Worm (Caenorhabditis elegans) whole organism, young adult: ENCODE measurements around the gene dnj-15.

ENCODE experiments used
- B0019.2 ChIP-seq: fragments of 200-800 bp; sonication (Bioruptor generic); conservative IDR thresholded peaks from 2 replicates; pipeline ENCODE4 v1.3.6; 2022; ENCODE audit warnings: missing genetic modification reagents, missing genetic modification characterization, missing compliant biosample characterization
- B0035.1 ChIP-seq: sonication (generic microtip); optimal IDR thresholded peaks from 2 replicates; lab custom pipeline; 2016; ENCODE audit warnings: missing genetic modification characterization, mild to moderate bottlenecking, missing compliant biosample characterization, missing genotype, missing genetic modification reagents
- B0261.1 ChIP-seq: sonication (generic microtip); optimal IDR thresholded peaks from 2 replicates; lab custom pipeline; 2016; ENCODE audit warnings: mild to moderate bottlenecking, missing genetic modification characterization, moderate library complexity, missing compliant biosample characterization
- D2030.7 ChIP-seq: fragments of 200-800 bp; sonication (Bioruptor generic); IDR thresholded peaks from 2 replicates; pipeline ENCODE4 v1.3.6; 2022; ENCODE audit warnings: missing genetic modification reagents, missing genetic modification characterization, missing compliant biosample characterization
- F33H1.4 ChIP-seq: fragments of 200-800 bp; sonication (Bioruptor generic); IDR thresholded peaks from 2 replicates; pipeline ENCODE4 v1.3.6; 2022; ENCODE audit warnings: missing genetic modification reagents, missing genetic modification characterization, missing compliant biosample characterization
- F49E8.2 ChIP-seq: sonication (generic microtip); optimal IDR thresholded peaks from 3 replicates; lab custom pipeline; 2017; ENCODE audit warnings: missing genetic modification characterization, mild to moderate bottlenecking, missing compliant biosample characterization, antibody characterized with exemption, moderate library complexity; ENCODE audit not compliant: insufficient read depth
- F55B11.4 ChIP-seq: sonication (generic microtip); optimal IDR thresholded peaks from 2 replicates; lab custom pipeline; 2016; ENCODE audit warnings: missing compliant biosample characterization, missing genetic modification characterization, borderline replicate concordance; ENCODE audit not compliant: insufficient read depth
- F57C9.4 ChIP-seq: sonication (generic microtip); optimal IDR thresholded peaks from 2 replicates; lab custom pipeline; 2017; ENCODE audit warnings: mild to moderate bottlenecking, missing genetic modification characterization, missing compliant biosample characterization
- Y53F4B.3 ChIP-seq: fragments of 200-800 bp; sonication (Bioruptor generic); IDR thresholded peaks from 2 replicates; pipeline ENCODE4 v1.3.6; 2022; ENCODE audit warnings: missing genetic modification reagents, missing genetic modification characterization, missing compliant biosample characterization
- Y67H2A.10 ChIP-seq: fragments of 200-800 bp; sonication (Bioruptor generic); conservative IDR thresholded peaks from 2 replicates; pipeline ENCODE4 v1.3.6; 2022; ENCODE audit warnings: missing genetic modification reagents, missing genetic modification characterization, missing compliant biosample characterization
- Y95B8A.8 ChIP-seq: fragments of 200-800 bp; sonication (Bioruptor generic); IDR thresholded peaks from 2 replicates; pipeline ENCODE4 v1.3.6; 2022; ENCODE audit warnings: missing genetic modification reagents, missing genetic modification characterization, missing compliant biosample characterization
- ama-1 ChIP-seq, 3 experiments: fragments of 150-350 bp in 1 of 3; sonication (generic microtip) in 2 of 3; optimal IDR thresholded peaks; 2 replicates each; lab custom pipeline; 2014 to 2018; ENCODE audit warnings: missing biosample characterization in 2 of 3, missing genetic modification characterization in 2 of 3, missing genetic modification reagents in 2 of 3
- atf-7 ChIP-seq: sonication (generic microtip); optimal IDR thresholded peaks from 2 replicates; lab custom pipeline; 2017; ENCODE audit warnings: mild to moderate bottlenecking, missing genetic modification characterization, missing compliant biosample characterization
- athp-1 ChIP-seq: sonication (generic microtip); optimal IDR thresholded peaks from 2 replicates; lab custom pipeline; 2017; ENCODE audit warnings: mild to moderate bottlenecking, missing genetic modification characterization, missing compliant biosample characterization
- attf-3 ChIP-seq: fragments of 200-800 bp; sonication (Bioruptor generic); conservative IDR thresholded peaks from 2 replicates; pipeline ENCODE4 v1.3.6; 2022; ENCODE audit warnings: missing genetic modification reagents, missing genetic modification characterization, missing compliant biosample characterization
- bed-2 ChIP-seq: fragments of 200-800 bp; sonication (Bioruptor generic); IDR thresholded peaks from 2 replicates; pipeline ENCODE4 v1.3.6; 2022; ENCODE audit warnings: missing genetic modification reagents, missing genetic modification characterization, missing compliant biosample characterization
- ceh-100 ChIP-seq: fragments of 200-800 bp; sonication (Bioruptor generic); IDR thresholded peaks from 2 replicates; pipeline ENCODE4 v1.3.6; 2022; ENCODE audit warnings: missing genetic modification reagents, missing genetic modification characterization, missing compliant biosample characterization
- ceh-79 ChIP-seq: sonication (generic microtip); optimal IDR thresholded peaks from 2 replicates; lab custom pipeline; 2017; ENCODE audit warnings: mild to moderate bottlenecking, missing genetic modification characterization, missing compliant biosample characterization
- ceh-91 ChIP-seq: fragments of 200-800 bp; sonication (Bioruptor generic); IDR thresholded peaks from 2 replicates; pipeline ENCODE4 v1.3.6; 2022; ENCODE audit warnings: missing genetic modification reagents, missing genetic modification characterization, missing compliant biosample characterization
- dpff-1 ChIP-seq: sonication (generic microtip); optimal IDR thresholded peaks from 2 replicates; lab custom pipeline; 2017; ENCODE audit warnings: mild to moderate bottlenecking, missing genetic modification characterization, missing compliant biosample characterization
- dpl-1 ChIP-seq: fragments of 150-350 bp; optimal IDR thresholded peaks from 2 replicates; lab custom pipeline; 2014; ENCODE audit warnings: missing biosample characterization, missing genetic modification reagents, missing genetic modification characterization
- egl-18 ChIP-seq: fragments of 200-800 bp; sonication (Bioruptor generic); IDR thresholded peaks from 2 replicates; pipeline ENCODE4 v1.3.6; 2022; ENCODE audit warnings: missing genetic modification reagents, missing genetic modification characterization, missing compliant biosample characterization
- egl-44 ChIP-seq: fragments of 200-800 bp; sonication (Bioruptor generic); IDR thresholded peaks from 2 replicates; pipeline ENCODE4 v1.3.6; 2022; ENCODE audit warnings: missing genetic modification reagents, missing genetic modification characterization, missing compliant biosample characterization
- ekl-4 ChIP-seq: fragments of 200-800 bp; sonication (Bioruptor generic); IDR thresholded peaks from 2 replicates; pipeline ENCODE4 v1.3.6; 2022; ENCODE audit warnings: missing genetic modification reagents, missing genetic modification characterization, missing compliant biosample characterization
- ets-4 ChIP-seq: fragments of 200-800 bp; sonication (Bioruptor generic); optimal IDR thresholded peaks from 2 replicates; lab custom pipeline; 2018; ENCODE audit warnings: mild to moderate bottlenecking, missing genetic modification characterization, missing compliant biosample characterization
- fkh-3 ChIP-seq: sonication (generic microtip); optimal IDR thresholded peaks from 2 replicates; lab custom pipeline; 2016; ENCODE audit warnings: mild to moderate bottlenecking, missing genetic modification characterization, missing compliant biosample characterization
- gei-17 ChIP-seq: fragments of 200-800 bp; sonication (Bioruptor generic); optimal IDR thresholded peaks from 2 replicates; lab custom pipeline; 2018; ENCODE audit warnings: mild to moderate bottlenecking, missing genetic modification characterization, missing compliant biosample characterization
- him-1 ChIP-seq: sonication (generic microtip); optimal IDR thresholded peaks from 2 replicates; lab custom pipeline; 2016; ENCODE audit warnings: missing genotype, missing genetic modification reagents, missing genetic modification characterization, missing compliant biosample characterization
- hlh-12 ChIP-seq: sonication (generic microtip); optimal IDR thresholded peaks from 2 replicates; lab custom pipeline; 2016; ENCODE audit warnings: missing genetic modification characterization, missing compliant biosample characterization
- lin-35 ChIP-seq, 3 experiments: fragments of 150-350 bp in 2 of 3; sonication (generic microtip) in 1 of 3; optimal IDR thresholded peaks; 2 replicates each; lab custom pipeline; 2014 to 2018; ENCODE audit warnings: missing biosample characterization in 3 of 3, missing genetic modification characterization in 3 of 3, missing genetic modification reagents in 3 of 3
- lin-40 ChIP-seq: sonication (generic microtip); optimal IDR thresholded peaks from 2 replicates; lab custom pipeline; 2016; ENCODE audit warnings: missing genetic modification characterization, mild to moderate bottlenecking, missing compliant biosample characterization, missing genotype, missing genetic modification reagents
- lin-54 ChIP-seq: fragments of 200-800 bp; sonication (Bioruptor generic); optimal IDR thresholded peaks from 2 replicates; lab custom pipeline; 2018; ENCODE audit warnings: mild to moderate bottlenecking, missing genetic modification characterization, missing compliant biosample characterization
- lir-1 ChIP-seq: fragments of 200-800 bp; sonication (Bioruptor generic); conservative IDR thresholded peaks from 2 replicates; pipeline ENCODE4 v1.3.6; 2022; ENCODE audit warnings: missing genetic modification reagents, missing genetic modification characterization, missing compliant biosample characterization
- mcd-1 ChIP-seq: fragments of 200-800 bp; sonication (Bioruptor generic); IDR thresholded peaks from 2 replicates; pipeline ENCODE4 v1.3.6; 2022; ENCODE audit warnings: missing genetic modification reagents, missing genetic modification characterization, missing compliant biosample characterization
- mes-4 ChIP-seq: sonication (generic microtip); optimal IDR thresholded peaks from 2 replicates; lab custom pipeline; 2016; ENCODE audit warnings: missing genotype, missing genetic modification characterization, missing compliant biosample characterization
- nhr-179 ChIP-seq: sonication (generic microtip); optimal IDR thresholded peaks from 2 replicates; lab custom pipeline; 2016; ENCODE audit warnings: mild to moderate bottlenecking, missing genetic modification characterization, missing compliant biosample characterization
- nhr-80 ChIP-seq: sonication (generic microtip); optimal IDR thresholded peaks from 2 replicates; lab custom pipeline; 2016; ENCODE audit warnings: missing genetic modification characterization, missing compliant biosample characterization
- nhr-90 ChIP-seq: sonication (generic microtip); optimal IDR thresholded peaks from 2 replicates; lab custom pipeline; 2016; ENCODE audit warnings: missing genotype, mild to moderate bottlenecking, missing genetic modification characterization, missing compliant biosample characterization
- pbrm-1 ChIP-seq: fragments of 200-800 bp; sonication (Bioruptor generic); IDR thresholded peaks from 2 replicates; pipeline ENCODE4 v1.3.6; 2022; ENCODE audit warnings: missing genetic modification reagents, missing genetic modification characterization, missing compliant biosample characterization
- pha-4 ChIP-seq: fragments of 150-350 bp; sonication (generic microtip); optimal IDR thresholded peaks from 2 replicates; lab custom pipeline; 2014; ENCODE audit warnings: missing biosample characterization, missing genetic modification reagents, missing genetic modification characterization
- rpc-1 ChIP-seq, 2 experiments: fragments of 150-350 bp in 1 of 2; sonication (generic microtip) in 1 of 2; optimal IDR thresholded peaks; 2 replicates each; lab custom pipeline; 2014 to 2018; ENCODE audit warnings: missing biosample characterization in 1 of 2, missing genetic modification characterization in 1 of 2, missing genetic modification reagents in 1 of 2, missing genotype in 1 of 2
- sdz-38 ChIP-seq: sonication (generic microtip); optimal IDR thresholded peaks from 2 replicates; lab custom pipeline; 2016; ENCODE audit warnings: missing genotype, missing genetic modification characterization, missing compliant biosample characterization
- snpc-1.1 ChIP-seq: sonication (generic microtip); optimal IDR thresholded peaks from 2 replicates; lab custom pipeline; 2017; ENCODE audit warnings: missing genetic modification characterization, mild to moderate bottlenecking, missing compliant biosample characterization, antibody characterized with exemption, moderate library complexity, missing genotype, missing genetic modification reagents; ENCODE audit not compliant: insufficient read depth
- snpc-4 ChIP-seq, 5 experiments: fragments of 150-350 bp in 1 of 5; sonication (generic microtip) in 4 of 5; optimal IDR thresholded peaks; 2 replicates each; lab custom pipeline; 2014 to 2018; ENCODE audit warnings: missing genetic modification characterization in 5 of 5, missing biosample characterization in 3 of 5, antibody characterized with exemption in 2 of 5, mild to moderate bottlenecking in 2 of 5, missing compliant biosample characterization in 2 of 5, missing genotype in 2 of 5, moderate library complexity in 2 of 5, missing genetic modification reagents in 1 of 5
- unc-62 ChIP-seq: fragments of 150-350 bp; optimal IDR thresholded peaks from 2 replicates; lab custom pipeline; 2014; ENCODE audit warnings: missing biosample characterization, missing genetic modification reagents, missing genetic modification characterization
- zim-3 ChIP-seq: sonication (generic microtip); optimal IDR thresholded peaks from 2 replicates; lab custom pipeline; 2017; ENCODE audit warnings: mild to moderate bottlenecking, missing genetic modification characterization, moderate library complexity, missing compliant biosample characterization
- ztf-25 ChIP-seq: fragments of 200-800 bp; sonication (Bioruptor generic); IDR thresholded peaks from 2 replicates; pipeline ENCODE4 v1.3.6; 2022; ENCODE audit warnings: missing genetic modification reagents, missing genetic modification characterization, missing compliant biosample characterization

dnj-15 gene

ce11 chrIV:4171531-4172163 is 4.5 kb upstream of the dnj-15 start, which contains the start of the genes K08D10.13 and rnp-2:
Gene K08D10.13 (minus strand): TSS chrIV:4171581.
Gene rnp-2 (plus strand): TSS chrIV:4172076.
- TF ChIP-seq F33H1.4 (0 out of 2 replicates have a peak, but pooled peaks have one; percentile 18), rpc-1 (optimal IDR thresholded peaks at IDR 0.05; lab: Kevin White, UChicago) (no peak), rpc-1 (tag; optimal IDR thresholded peaks at IDR 0.05; lab: Kevin White, UChicago) (no peak), nhr-90 (no peak), ceh-79 (no peak), ceh-91 (no peak), fkh-3 (tag; lab: Kevin White, UChicago) (no peak), egl-44 (GFP tag; lab: Robert Waterston, UW) (no peak), him-1 (tag; lab: Kevin White, UChicago) (no peak), nhr-80 (tag; lab: Kevin White, UChicago) (no peak), unc-62 (GFP tag; lab: Kevin White, UChicago) (no peak), ekl-4 (GFP tag; lab: Robert Waterston, UW) (no peak), F55B11.4 (no peak), lir-1 (GFP tag; lab: Robert Waterston, UW) (no peak), snpc-4 (GFP tag; optimal IDR thresholded peaks at IDR 0.05; lab: Kevin White, UChicago) (no peak), snpc-4 (tag; optimal IDR thresholded peaks at IDR 0.05; lab: Kevin White, UChicago) (peak in 1 of 4 experiments; percentile 3), pha-4 (tag; lab: Kevin White, UChicago) (no peak), attf-3 (GFP tag; lab: Robert Waterston, UW) (0 out of 2 replicates have a peak, but pooled peaks have one; percentile 42), pbrm-1 (no peak), B0261.1 (tag; lab: Kevin White, UChicago) (no peak), zim-3 (tag; lab: Kevin White, UChicago) (no peak), sdz-38 (tag; lab: Kevin White, UChicago) (no peak), nhr-179 (tag; lab: Kevin White, UChicago) (no peak), B0035.1 (tag; lab: Kevin White, UChicago) (no peak), lin-54 (GFP tag; lab: Kevin White, UChicago) (peak; percentile 47), ceh-100 (GFP tag; lab: Robert Waterston, UW) (no peak), F57C9.4 (tag; lab: Kevin White, UChicago) (no peak), B0019.2 (GFP tag; lab: Robert Waterston, UW) (no peak), F49E8.2 (tag; lab: Kevin White, UChicago) (no peak), athp-1 (tag; lab: Kevin White, UChicago) (no peak), ztf-25 (no peak), mes-4 (tag; lab: Kevin White, UChicago) (no peak), snpc-1.1 (tag; lab: Kevin White, UChicago) (no peak), bed-2 (GFP tag; lab: Robert Waterston, UW) (0 out of 2 replicates have a peak, but pooled peaks have one; percentile 32), lin-35 (GFP tag; optimal IDR thresholded peaks at IDR 0.05; lab: Kevin White, UChicago) (peak in 1 of 3 experiments; percentile 28), mcd-1 (GFP tag; lab: Robert Waterston, UW) (peak; percentile 89), ama-1 (optimal IDR thresholded peaks at IDR 0.05; lab: Kevin White, UChicago) (no peak), ama-1 (GFP tag; optimal IDR thresholded peaks at IDR 0.05; lab: Kevin White, UChicago) (no peak), lin-40 (no peak), ets-4 (no peak), D2030.7 (GFP tag; lab: Robert Waterston, UW) (no peak), atf-7 (tag; lab: Kevin White, UChicago) (no peak), dpff-1 (tag; lab: Kevin White, UChicago) (no peak), Y67H2A.10 (GFP tag; lab: Robert Waterston, UW) (no peak), Y53F4B.3 (GFP tag; lab: Robert Waterston, UW) (no peak), Y95B8A.8 (GFP tag; lab: Robert Waterston, UW) (no peak), hlh-12 (no peak), dpl-1 (GFP tag; lab: Kevin White, UChicago) (no peak), egl-18 (GFP tag; lab: Robert Waterston, UW) (no peak), gei-17 (GFP tag; lab: Kevin White, UChicago) (no peak)
